Fruit fly (Drosophila melanogaster) whole organism, adult: Measurements from ENCODE around the gene CG15382.

ENCODE experiments used
- CG11617 ChIP-seq: fragments of 200-800 bp; sonication (Bioruptor generic); optimal IDR thresholded peaks from 2 replicates; lab custom pipeline; 2017; ENCODE audit warnings: mild to moderate bottlenecking, missing biosample characterization, missing genetic modification reagents, missing genetic modification characterization
- CG12768 ChIP-seq: fragments of 200-800 bp; sonication (Bioruptor generic); optimal IDR thresholded peaks from 2 replicates; lab custom pipeline; 2017; ENCODE audit warnings: missing biosample characterization, missing genetic modification characterization, mild to moderate bottlenecking, moderate library complexity, missing genetic modification reagents
- CG14711 ChIP-seq: fragments of 200-800 bp; sonication (Bioruptor generic); optimal IDR thresholded peaks from 2 replicates; lab custom pipeline; 2018; ENCODE audit warnings: missing biosample characterization, mild to moderate bottlenecking, missing genetic modification characterization, moderate library complexity
- CG1620 ChIP-seq: fragments of 200-800 bp; sonication (Bioruptor generic); optimal IDR thresholded peaks from 2 replicates; lab custom pipeline; 2016; ENCODE audit warnings: missing biosample characterization, missing genetic modification characterization
- CG33017 ChIP-seq: fragments of 200-800 bp; sonication (Bioruptor generic); optimal IDR thresholded peaks from 2 replicates; lab custom pipeline; 2018; ENCODE audit warnings: missing biosample characterization, mild to moderate bottlenecking, missing genetic modification characterization, moderate library complexity
- CG7101 ChIP-seq: fragments of 200-800 bp; sonication (Bioruptor generic); optimal IDR thresholded peaks from 2 replicates; lab custom pipeline; 2018; ENCODE audit warnings: missing biosample characterization, mild to moderate bottlenecking, missing genetic modification characterization, moderate library complexity
- Clk ChIP-seq: fragments of 200-800 bp; sonication (Bioruptor generic); optimal IDR thresholded peaks from 2 replicates; lab custom pipeline; 2017; ENCODE audit warnings: missing biosample characterization, missing genetic modification characterization
- Crg-1 ChIP-seq: fragments of 200-800 bp; sonication (Bioruptor generic); optimal IDR thresholded peaks from 2 replicates; lab custom pipeline; 2016; ENCODE audit warnings: missing biosample characterization, missing genetic modification characterization
- Hr96 ChIP-seq: fragments of 200-800 bp; sonication (Bioruptor generic); optimal IDR thresholded peaks from 2 replicates; lab custom pipeline; 2016; ENCODE audit warnings: missing biosample characterization, missing genetic modification characterization
- Mnt ChIP-seq: fragments of 200-800 bp; sonication (Bioruptor generic); optimal IDR thresholded peaks from 2 replicates; lab custom pipeline; 2016; ENCODE audit warnings: missing biosample characterization, mild to moderate bottlenecking, missing genetic modification characterization
- cnc ChIP-seq, 2 experiments: fragments of >200 bp; optimal IDR thresholded peaks; 2 replicates each; lab custom pipeline; 2017
- kay ChIP-seq: fragments of 200-800 bp; sonication (Bioruptor generic); peaks from one replicate; lab custom pipeline; 2016; ENCODE audit warnings: missing biosample characterization, missing genetic modification characterization, borderline replicate concordance
- ovo ChIP-seq: fragments of 200-800 bp; sonication (Bioruptor generic); optimal IDR thresholded peaks from 2 replicates; lab custom pipeline; 2016; ENCODE audit warnings: missing biosample characterization, missing genetic modification characterization
- toe ChIP-seq: fragments of 200-800 bp; sonication (Bioruptor generic); optimal IDR thresholded peaks from 2 replicates; lab custom pipeline; 2016; ENCODE audit warnings: missing biosample characterization, missing genetic modification characterization

dm6 chr2L:2199433-2199796, 43.9 kb downstream of the CG15382 start:
- no peak for TF ChIP-seq toe (GFP tag; lab: Kevin White, UChicago)
- no peak for TF ChIP-seq Crg-1 (GFP tag; lab: Kevin White, UChicago)
- no peak for TF ChIP-seq kay (GFP tag; lab: Kevin White, UChicago)
- no peak for TF ChIP-seq Mnt (GFP tag; lab: Kevin White, UChicago)
- no peak for TF ChIP-seq cnc (optimal IDR thresholded peaks at IDR 0.05; lab: Kevin White, UChicago)
- TF ChIP-seq Clk (GFP tag; lab: Kevin White, UChicago) = no peak
- TF ChIP-seq Hr96 (GFP tag; lab: Kevin White, UChicago) = no peak
- TF ChIP-seq CG14711 = no peak
- TF ChIP-seq CG12768 (GFP tag; lab: Kevin White, UChicago) = no peak
- no peak for TF ChIP-seq CG1620 (GFP tag; lab: Kevin White, UChicago)
- TF ChIP-seq ovo (GFP tag; lab: Kevin White, UChicago) = no peak
- no peak for TF ChIP-seq CG33017 (tag; lab: Kevin White, UChicago)
- no peak for TF ChIP-seq CG11617 (GFP tag; lab: Kevin White, UChicago)
- TF ChIP-seq CG7101 (tag; lab: Kevin White, UChicago) = no peak
